Worm (Caenorhabditis elegans): Measurements from ENCODE around the gene otub-1.

otub-1 gene

ce11 chrV:15071015-15071810, 5.1 kb downstream of the otub-1 start, which contains the start of gene unc-76 (continued):
- TF ChIP-seq ceh-22 (tag; optimal IDR thresholded peaks at IDR 0.05) (no peak), sdc-2 (tag; optimal IDR thresholded peaks at IDR 0.05) (no peak), hlh-30 (tag; optimal IDR thresholded peaks at IDR 0.05; ENCODE audit: insufficient read depth) (peak; percentile 28), nhr-232 (tag; optimal IDR thresholded peaks at IDR 0.05) (no peak), pag-3 (tag; optimal IDR thresholded peaks at IDR 0.05; ENCODE audit: borderline replicate concordance) (no peak), pros-1 (tag; optimal IDR thresholded peaks at IDR 0.05) (peak; percentile 73), mec-3 (tag; optimal IDR thresholded peaks at IDR 0.05; ENCODE audit: borderline replicate concordance) (no peak), ceh-24 (tag; optimal IDR thresholded peaks at IDR 0.05) (no peak), nhr-11 (tag; optimal IDR thresholded peaks at IDR 0.05) (no peak), odd-2 (tag; optimal IDR thresholded peaks at IDR 0.05) (no peak), dve-1 (tag; optimal IDR thresholded peaks at IDR 0.05) (peak; percentile 92), fkh-10 (GFP tag; optimal IDR thresholded peaks at IDR 0.05) (no peak), lin-11 (tag; optimal IDR thresholded peaks at IDR 0.05) (no peak), che-1 (tag; optimal IDR thresholded peaks at IDR 0.05) (no peak), nfya-1 (tag; optimal IDR thresholded peaks at IDR 0.05) (peak; percentile 89), unc-86 (tag; optimal IDR thresholded peaks at IDR 0.05) (peak; percentile 18), unc-3 (GFP tag; conservative IDR thresholded peaks at IDR 0.05) (no peak), unc-3 (tag; optimal IDR thresholded peaks at IDR 0.05) (peak; percentile 57), elt-4 (tag; optimal IDR thresholded peaks at IDR 0.05) (no peak), Y22D7AL.16 (tag; optimal IDR thresholded peaks at IDR 0.05) (no peak), fax-1 (tag; optimal IDR thresholded peaks at IDR 0.05) (peak; percentile 32), ref-2 (tag; optimal IDR thresholded peaks at IDR 0.05) (peak; percentile 55), zip-5 (tag; optimal IDR thresholded peaks at IDR 0.05) (no peak), hlh-8 (tag; optimal IDR thresholded peaks at IDR 0.05) (peak; percentile 67)

ce11 chrV:15072738-15073137, 6.6 kb downstream of the otub-1 start:
- no peak for TF ChIP-seq ets-4 (tag; optimal IDR thresholded peaks at IDR 0.05)
- no peak for TF ChIP-seq ceh-34 (tag; optimal IDR thresholded peaks at IDR 0.05)
- TF ChIP-seq unc-42 (tag; optimal IDR thresholded peaks at IDR 0.05), result peak; percentile 91
- peak; percentile 13 for TF ChIP-seq ceh-31 (tag; optimal IDR thresholded peaks at IDR 0.05)
- TF ChIP-seq zip-5 (tag; optimal IDR thresholded peaks at IDR 0.05), result no peak
- peak; percentile 39 for TF ChIP-seq ceh-48 (tag; optimal IDR thresholded peaks at IDR 0.05)

- TF ChIP-seq ahr-1 (tag; optimal IDR thresholded peaks at IDR 0.05) (no peak), lin-11 (tag; optimal IDR thresholded peaks at IDR 0.05) (no peak), ceh-2 (tag; optimal IDR thresholded peaks at IDR 0.05) (no peak), ama-1 (optimal IDR thresholded peaks at IDR 0.05) (no peak), unc-42 (tag; optimal IDR thresholded peaks at IDR 0.05) (peak; percentile 29), ets-4 (tag; optimal IDR thresholded peaks at IDR 0.05) (no peak), ceh-48 (tag; optimal IDR thresholded peaks at IDR 0.05) (peak; percentile 58), unc-86 (tag; optimal IDR thresholded peaks at IDR 0.05) (no peak), che-1 (tag; optimal IDR thresholded peaks at IDR 0.05) (no peak), nfya-1 (tag; optimal IDR thresholded peaks at IDR 0.05) (no peak), npax-4 (tag; optimal IDR thresholded peaks at IDR 0.05) (no peak), ceh-31 (tag; optimal IDR thresholded peaks at IDR 0.05) (peak; percentile 47)
Observed at ce11 chrV:15074907-15075306, 8.8 kb downstream of the otub-1 start.

ce11 chrV:15078560-15078959, 12.5 kb downstream of the otub-1 start:
- TF ChIP-seq K09A11.1 (tag; optimal IDR thresholded peaks at IDR 0.05; ENCODE audit: insufficient read depth) (no peak), F13H6.1 (tag; optimal IDR thresholded peaks at IDR 0.05) (no peak), mec-3 (tag; optimal IDR thresholded peaks at IDR 0.05; ENCODE audit: borderline replicate concordance) (no peak), ceh-19 (GFP tag; optimal IDR thresholded peaks at IDR 0.05) (no peak), pha-2 (tag; optimal IDR thresholded peaks at IDR 0.05) (no peak), sox-2 (GFP tag; IDR thresholded peaks at IDR 0.05) (no peak), madf-2 (tag; optimal IDR thresholded peaks at IDR 0.05) (no peak), ztf-16 (tag; optimal IDR thresholded peaks at IDR 0.05) (no peak), pqm-1 (tag; optimal IDR thresholded peaks at IDR 0.05) (no peak), odd-2 (tag; optimal IDR thresholded peaks at IDR 0.05) (no peak), ceh-45 (GFP tag; IDR thresholded peaks at IDR 0.05) (no peak), hlh-8 (tag; optimal IDR thresholded peaks at IDR 0.05) (no peak), lim-6 (tag; optimal IDR thresholded peaks at IDR 0.05) (no peak), ahr-1 (tag; optimal IDR thresholded peaks at IDR 0.05) (no peak), ttx-3 (tag; optimal IDR thresholded peaks at IDR 0.05) (no peak), rnt-1 (tag; optimal IDR thresholded peaks at IDR 0.05) (no peak), pat-9 (tag; optimal IDR thresholded peaks at IDR 0.05) (no peak), ceh-14 (tag; optimal IDR thresholded peaks at IDR 0.05) (no peak), unc-42 (tag; optimal IDR thresholded peaks at IDR 0.05) (no peak)
